Worm (Caenorhabditis elegans): ENCODE data around the gene srbc-29.

Gene srbc-29

DNA sequence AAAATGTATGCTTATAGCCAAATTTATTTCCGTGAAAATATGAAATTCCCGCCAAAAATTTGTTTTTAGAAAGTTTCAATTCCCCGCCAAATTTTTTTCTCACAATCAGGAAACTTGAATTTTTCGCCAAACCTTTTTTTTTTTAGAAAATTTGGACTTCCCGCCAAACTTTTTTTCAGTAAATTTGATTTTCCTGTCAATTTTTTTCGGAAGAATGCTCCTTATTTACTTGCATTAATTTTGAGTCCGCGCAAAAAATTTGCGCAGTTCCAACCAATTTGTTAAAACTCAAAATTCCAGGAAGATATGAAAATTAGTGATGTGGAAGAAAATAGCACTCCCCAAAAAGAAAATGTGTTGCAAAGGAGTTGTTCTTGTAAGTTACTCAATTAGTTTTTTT lies 10.8 kb downstream of the srbc-29 start, which contains the start of gene slc-28.2:
Gene slc-28.2, plus strand, starts transcription at position 301 of the 400 bp plus-strand sequence.
- no peak for TF ChIP-seq repo-1 (tag; optimal IDR thresholded peaks at IDR 0.05)
- TF ChIP-seq nhr-27 (tag; optimal IDR thresholded peaks at IDR 0.05) = no peak
- TF ChIP-seq F22D6.2 (tag; optimal IDR thresholded peaks at IDR 0.05) = no peak
- TF ChIP-seq ceh-40 (GFP tag; IDR thresholded peaks at IDR 0.05) = no peak
- TF ChIP-seq K11D2.4 (GFP tag; IDR thresholded peaks at IDR 0.05) = no peak
- TF ChIP-seq snpc-1.3 (tag; optimal IDR thresholded peaks at IDR 0.05; ENCODE audit: insufficient read depth) = no peak
- TF ChIP-seq cebp-2 (GFP tag; IDR thresholded peaks at IDR 0.05) = no peak
- TF ChIP-seq dpl-1 (GFP tag; optimal IDR thresholded peaks at IDR 0.05) = no peak
- no peak for TF ChIP-seq T07F8.4 (tag; optimal IDR thresholded peaks at IDR 0.05)
- no peak for TF ChIP-seq ztf-3 (GFP tag; optimal IDR thresholded peaks at IDR 0.05)
- TF ChIP-seq T26A5.8 (tag; optimal IDR thresholded peaks at IDR 0.05) = no peak
- no peak for TF ChIP-seq sdz-38 (tag; optimal IDR thresholded peaks at IDR 0.05)
- no peak for TF ChIP-seq F33H1.4 (GFP tag; IDR thresholded peaks at IDR 0.05)

DNA sequence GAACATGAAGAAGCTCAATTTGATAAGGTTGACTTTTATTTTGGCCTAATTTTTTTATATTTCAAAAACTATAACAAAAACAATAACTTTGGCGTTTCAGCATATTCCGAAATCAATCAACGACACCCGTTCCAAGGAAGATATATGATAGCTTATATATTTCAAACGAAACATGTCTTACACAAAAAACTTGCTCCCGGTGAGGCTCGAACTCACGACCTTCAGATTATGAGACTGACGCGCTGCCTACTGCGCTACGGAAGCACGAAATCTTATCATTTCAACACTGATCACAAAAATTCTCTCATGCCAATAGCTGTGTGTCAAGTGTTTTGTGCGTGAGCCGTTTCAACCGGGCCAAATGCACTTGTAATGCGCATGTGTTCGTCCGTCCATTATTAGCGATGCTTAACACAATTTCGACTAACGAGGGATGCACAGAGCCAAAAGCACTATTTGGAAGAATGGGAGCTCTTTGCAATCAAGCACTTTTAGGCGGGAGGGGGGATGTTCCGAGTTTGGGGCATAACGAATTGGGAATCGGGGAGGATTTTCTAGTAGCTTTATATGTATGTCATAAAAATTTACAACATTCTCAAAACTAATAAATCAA lies 15.4 kb downstream of the srbc-29 start:
- TF ChIP-seq nhr-90 (tag; optimal IDR thresholded peaks at IDR 0.05) (peak; percentile 53), nhr-27 (tag; optimal IDR thresholded peaks at IDR 0.05) (no peak), ztf-26 (tag; optimal IDR thresholded peaks at IDR 0.05) (no peak), ets-4 (GFP tag; optimal IDR thresholded peaks at IDR 0.05) (no peak), snpc-3.4 (tag; optimal IDR thresholded peaks at IDR 0.05) (peak; percentile 37), cebp-2 (GFP tag; IDR thresholded peaks at IDR 0.05) (no peak), ztf-18 (tag; optimal IDR thresholded peaks at IDR 0.05) (no peak), lin-26 (GFP tag; IDR thresholded peaks at IDR 0.05) (peak; percentile 82), pha-4 (tag; optimal IDR thresholded peaks at IDR 0.05) (no peak), attf-3 (GFP tag; conservative IDR thresholded peaks at IDR 0.05) (no peak), hmg-20 (GFP tag; IDR thresholded peaks at IDR 0.05) (no peak), ccch-3 (GFP tag; optimal IDR thresholded peaks at IDR 0.05) (no peak), madf-3 (GFP tag; IDR thresholded peaks at IDR 0.05) (no peak), unc-62 (GFP tag; optimal IDR thresholded peaks at IDR 0.05) (no peak), snpc-1.3 (tag; optimal IDR thresholded peaks at IDR 0.05; ENCODE audit: insufficient read depth) (no peak), repo-1 (tag; optimal IDR thresholded peaks at IDR 0.05) (no peak), dpl-1 (GFP tag; optimal IDR thresholded peaks at IDR 0.05) (no peak), lin-35 (GFP tag; optimal IDR thresholded peaks at IDR 0.05) (no peak), lin-54 (GFP tag; optimal IDR thresholded peaks at IDR 0.05) (peak; percentile 9), cebp-1 (GFP tag; IDR thresholded peaks at IDR 0.05) (no peak), cebp-1 (tag; optimal IDR thresholded peaks at IDR 0.05) (no peak), Y67H2A.10 (GFP tag; conservative IDR thresholded peaks at IDR 0.05) (no peak), ceh-27 (GFP tag; optimal IDR thresholded peaks at IDR 0.05) (no peak), D2030.7 (GFP tag; IDR thresholded peaks at IDR 0.05) (peak; percentile 10; the same call in 1 of the 2 replicates), Y95B8A.8 (GFP tag; IDR thresholded peaks at IDR 0.05) (no peak), F23B12.7 (tag; optimal IDR thresholded peaks at IDR 0.05; ENCODE audit: insufficient read depth) (no peak), hlh-12 (tag; optimal IDR thresholded peaks at IDR 0.05) (no peak), tbx-9 (tag; optimal IDR thresholded peaks at IDR 0.05; ENCODE audit: borderline replicate concordance) (no peak), F52B5.7 (tag; optimal IDR thresholded peaks at IDR 0.05) (no peak), dpff-1 (tag; optimal IDR thresholded peaks at IDR 0.05) (no peak), zim-3 (tag; optimal IDR thresholded peaks at IDR 0.05) (no peak), Y56A3A.18 (GFP tag; IDR thresholded peaks at IDR 0.05) (0 out of 2 replicates have a peak, but pooled peaks have one; percentile 21), Y53G8AR.9 (GFP tag; conservative IDR thresholded peaks at IDR 0.05) (no peak), C06A6.2 (GFP tag; conservative IDR thresholded peaks at IDR 0.05) (no peak), pbrm-1 (GFP tag; IDR thresholded peaks at IDR 0.05) (no peak), ceh-40 (GFP tag; IDR thresholded peaks at IDR 0.05) (no peak), nhr-80 (tag; optimal IDR thresholded peaks at IDR 0.05) (no peak), ztf-6 (GFP tag; IDR thresholded peaks at IDR 0.05) (no peak), ZK185.1 (tag; optimal IDR thresholded peaks at IDR 0.05; ENCODE audit: poor library complexity, severe bottlenecking) (no peak), let-526 (GFP tag; IDR thresholded peaks at IDR 0.05) (no peak)

Data from whole organism, young adult.